In genomic region chrX:19354628-19355101, dm6 we compare ENCODE assay signal across 1 fruit fly cellular context.
TF ChIP-seq lines count a peak whose summit lies in the region.

No protein-coding gene starts in this region.

TF ChIP-seq in whole organism, embryonic, 481 proteins besides CTCF, POLR2A, EP300 and RAD21 (continued from another document and continues in another):
- TF ChIP-seq gce (GFP tag; IDR thresholded peaks at IDR 0.05; lab: Robert Waterston, UW) (no peak), tin (GFP tag; optimal IDR thresholded peaks at IDR 0.05; lab: Kevin White, UChicago) (peak; percentile 38), CkIIα-i1 (GFP tag; IDR thresholded peaks at IDR 0.05; lab: Robert Waterston, UW) (no peak), CG15479 (GFP tag; optimal IDR thresholded peaks at IDR 0.05; lab: Kevin White, UChicago) (no peak), al (GFP tag; IDR thresholded peaks at IDR 0.05; lab: Robert Waterston, UW) (no peak), gsb (GFP tag; IDR thresholded peaks at IDR 0.05; lab: Robert Waterston, UW) (no peak), pfk (GFP tag; optimal IDR thresholded peaks at IDR 0.05; lab: Kevin White, UChicago) (no peak), CG8388 (GFP tag; optimal IDR thresholded peaks at IDR 0.05; lab: Kevin White, UChicago) (peak; percentile 18), CG5953 (GFP tag; IDR thresholded peaks at IDR 0.05; lab: Robert Waterston, UW) (no peak), gt (GFP tag; IDR thresholded peaks at IDR 0.05; lab: Robert Waterston, UW) (no peak), br (optimal IDR thresholded peaks at IDR 0.05; lab: Kevin White, UChicago) (no peak), CHES-1-like (GFP tag; optimal IDR thresholded peaks at IDR 0.05; lab: Kevin White, UChicago) (peak; percentile 49), crc (GFP tag; optimal IDR thresholded peaks at IDR 0.05; lab: Kevin White, UChicago) (peak; percentile 12), HLHmδ (GFP tag; optimal IDR thresholded peaks at IDR 0.05; lab: Kevin White, UChicago) (no peak), hbn (GFP tag; IDR thresholded peaks at IDR 0.05; lab: Robert Waterston, UW; ENCODE audit: partially characterized antibody) (no peak), Oaz (GFP tag; IDR thresholded peaks at IDR 0.05; lab: Robert Waterston, UW) (no peak), NFAT (GFP tag; IDR thresholded peaks at IDR 0.05; lab: Robert Waterston, UW) (no peak), CG15073 (GFP tag; optimal IDR thresholded peaks at IDR 0.05; lab: Kevin White, UChicago) (no peak), ranshi (GFP tag; IDR thresholded peaks at IDR 0.05; lab: Robert Waterston, UW) (no peak), CG12299 (tag; optimal IDR thresholded peaks at IDR 0.05; lab: Kevin White, UChicago) (peak; percentile 7), Side (GFP tag; optimal IDR thresholded peaks at IDR 0.05; lab: Kevin White, UChicago) (peak; percentile 13), E2f2 (GFP tag; IDR thresholded peaks at IDR 0.05; lab: Robert Waterston, UW) (no peak), sisA (GFP tag; IDR thresholded peaks at IDR 0.05; lab: Robert Waterston, UW) (peak; percentile 48; the same call in 1 of the 2 replicates), TFAM (GFP tag; optimal IDR thresholded peaks at IDR 0.05; lab: Kevin White, UChicago) (no peak), CG18619 (GFP tag; optimal IDR thresholded peaks at IDR 0.05; lab: Kevin White, UChicago) (peak; percentile 4), CG17361 (GFP tag; IDR thresholded peaks at IDR 0.05; lab: Robert Waterston, UW) (peak; percentile 76), nom (GFP tag; optimal IDR thresholded peaks at IDR 0.05; lab: Kevin White, UChicago) (no peak), CG30020 (tag; optimal IDR thresholded peaks at IDR 0.05; lab: Kevin White, UChicago) (no peak), MESR4 (GFP tag; optimal IDR thresholded peaks at IDR 0.05; lab: Kevin White, UChicago) (no peak), lbe (GFP tag; optimal IDR thresholded peaks at IDR 0.05; lab: Kevin White, UChicago) (peak; percentile 75), Nf-YC (tag; optimal IDR thresholded peaks at IDR 0.05; lab: Kevin White, UChicago) (no peak), Drgx (GFP tag; IDR thresholded peaks at IDR 0.05; lab: Robert Waterston, UW) (peak; percentile 40; the same call in 1 of the 2 replicates), insv (GFP tag; optimal IDR thresholded peaks at IDR 0.05; lab: Kevin White, UChicago) (no peak), dimm (GFP tag; IDR thresholded peaks at IDR 0.05; lab: Robert Waterston, UW) (no peak), CG31441 (GFP tag; IDR thresholded peaks at IDR 0.05; lab: Robert Waterston, UW) (peak; percentile 48; the same call in 1 of the 2 replicates), sim (GFP tag; IDR thresholded peaks at IDR 0.05; lab: Robert Waterston, UW) (no peak), D19B (GFP tag; optimal IDR thresholded peaks at IDR 0.05; lab: Kevin White, UChicago) (peak; percentile 3), ind (GFP tag; optimal IDR thresholded peaks at IDR 0.05; lab: Kevin White, UChicago) (peak; percentile 38), CG32767 (GFP tag; IDR thresholded peaks at IDR 0.05; lab: Robert Waterston, UW) (no peak), Jarid2 (GFP tag; optimal IDR thresholded peaks at IDR 0.05; lab: Kevin White, UChicago) (no peak), CG6765 (GFP tag; optimal IDR thresholded peaks at IDR 0.05; lab: Kevin White, UChicago) (no peak), Six4 (GFP tag; optimal IDR thresholded peaks at IDR 0.05; lab: Kevin White, UChicago) (no peak), fd102C (GFP tag; optimal IDR thresholded peaks at IDR 0.05; lab: Kevin White, UChicago) (no peak), CG30403 (GFP tag; optimal IDR thresholded peaks at IDR 0.05; lab: Kevin White, UChicago) (peak; percentile 56), bbx (GFP tag; IDR thresholded peaks at IDR 0.05; lab: Robert Waterston, UW; ENCODE audit: partially characterized antibody) (no peak), zen (tag; optimal IDR thresholded peaks at IDR 0.05; lab: Kevin White, UChicago) (peak; percentile 5), CG12744 (GFP tag; optimal IDR thresholded peaks at IDR 0.05; lab: Kevin White, UChicago) (peak; percentile 6), cato (GFP tag; optimal IDR thresholded peaks at IDR 0.05; lab: Kevin White, UChicago; ENCODE audit: borderline replicate concordance) (no peak), CG12104 (GFP tag; optimal IDR thresholded peaks at IDR 0.05; lab: Kevin White, UChicago) (peak; percentile 34), Bgb (GFP tag; IDR thresholded peaks at IDR 0.05; lab: Robert Waterston, UW; ENCODE audit: partially characterized antibody) (no peak), CG4360 (GFP tag; IDR thresholded peaks at IDR 0.05; lab: Robert Waterston, UW) (no peak), pita (GFP tag; optimal IDR thresholded peaks at IDR 0.05; lab: Kevin White, UChicago) (no peak), MBD-R2 (GFP tag; IDR thresholded peaks at IDR 0.05; lab: Robert Waterston, UW) (no peak), run (tag; optimal IDR thresholded peaks at IDR 0.05; lab: Kevin White, UChicago) (no peak), bcd (GFP tag; optimal IDR thresholded peaks at IDR 0.05; lab: Kevin White, UChicago) (peak; percentile 45), Bdp1 (GFP tag; optimal IDR thresholded peaks at IDR 0.05; lab: Kevin White, UChicago) (no peak), CG1603 (tag; optimal IDR thresholded peaks at IDR 0.05; lab: Kevin White, UChicago) (peak; percentile 52), CG15601 (tag; optimal IDR thresholded peaks at IDR 0.05; lab: Kevin White, UChicago) (peak; percentile 42), emc (GFP tag; optimal IDR thresholded peaks at IDR 0.05; lab: Kevin White, UChicago) (no peak), CG6654 (GFP tag; optimal IDR thresholded peaks at IDR 0.05; lab: Kevin White, UChicago) (peak; percentile 9), fd96Cb (tag; optimal IDR thresholded peaks at IDR 0.05; lab: Kevin White, UChicago) (peak; percentile 49), Lhr (GFP tag; optimal IDR thresholded peaks at IDR 0.05; lab: Kevin White, UChicago) (no peak), CG5245 (GFP tag; optimal IDR thresholded peaks at IDR 0.05; lab: Kevin White, UChicago) (peak; percentile 3), CG11085 (GFP tag; IDR thresholded peaks at IDR 0.05; lab: Robert Waterston, UW) (no peak), HmgZ (tag; optimal IDR thresholded peaks at IDR 0.05; lab: Kevin White, UChicago) (no peak), CG10979 (tag; optimal IDR thresholded peaks at IDR 0.05; lab: Kevin White, UChicago) (peak; percentile 61), CG16779 (GFP tag; IDR thresholded peaks at IDR 0.05; lab: Robert Waterston, UW) (no peak), Atf6 (GFP tag; IDR thresholded peaks at IDR 0.05; lab: Robert Waterston, UW) (0 out of 2 replicates have a peak, but pooled peaks have one; percentile 22), CG18011 (GFP tag; optimal IDR thresholded peaks at IDR 0.05; lab: Kevin White, UChicago) (no peak), Rx (GFP tag; IDR thresholded peaks at IDR 0.05; lab: Robert Waterston, UW) (no peak), ab (GFP tag; optimal IDR thresholded peaks at IDR 0.05; lab: Kevin White, UChicago) (no peak), HHEX (GFP tag; optimal IDR thresholded peaks at IDR 0.05; lab: Kevin White, UChicago) (peak; percentile 32), CG9609 (GFP tag; optimal IDR thresholded peaks at IDR 0.05; lab: Kevin White, UChicago) (peak; percentile 2), yki (optimal IDR thresholded peaks at IDR 0.05; lab: Kevin White, UChicago) (no peak), Nf-YB (GFP tag; optimal IDR thresholded peaks at IDR 0.05; lab: Kevin White, UChicago) (no peak), CG3163 (GFP tag; optimal IDR thresholded peaks at IDR 0.05; lab: Kevin White, UChicago) (peak; percentile 1), CG4424 (GFP tag; optimal IDR thresholded peaks at IDR 0.05; lab: Kevin White, UChicago) (peak; percentile 25), CG3407 (GFP tag; optimal IDR thresholded peaks at IDR 0.05; lab: Kevin White, UChicago) (peak; percentile 9), CG10321 (GFP tag; IDR thresholded peaks at IDR 0.05; lab: Robert Waterston, UW) (no peak), Chrac-16 (GFP tag; optimal IDR thresholded peaks at IDR 0.05; lab: Kevin White, UChicago) (peak; percentile 22), maf-S (GFP tag; optimal IDR thresholded peaks at IDR 0.05; lab: Kevin White, UChicago) (peak; percentile 6), CG10267 (tag; optimal IDR thresholded peaks at IDR 0.05; lab: Kevin White, UChicago) (peak; percentile 31), CG4404 (GFP tag; IDR thresholded peaks at IDR 0.05; lab: Robert Waterston, UW) (no peak), cas (GFP tag; IDR thresholded peaks at IDR 0.05; lab: Robert Waterston, UW) (no peak), CG7963 (GFP tag; IDR thresholded peaks at IDR 0.05; lab: Robert Waterston, UW; ENCODE audit: partially characterized antibody) (no peak), da (GFP tag; optimal IDR thresholded peaks at IDR 0.05; lab: Kevin White, UChicago) (no peak), disco-r (GFP tag; optimal IDR thresholded peaks at IDR 0.05; lab: Kevin White, UChicago) (no peak), CG11723 (GFP tag; optimal IDR thresholded peaks at IDR 0.05; lab: Kevin White, UChicago) (peak; percentile 14), ci (GFP tag; IDR thresholded peaks at IDR 0.05; lab: Robert Waterston, UW) (no peak), Atf3 (GFP tag; optimal IDR thresholded peaks at IDR 0.05; lab: Kevin White, UChicago) (no peak), CG12219 (GFP tag; optimal IDR thresholded peaks at IDR 0.05; lab: Kevin White, UChicago) (peak; percentile 48), ara (GFP tag; IDR thresholded peaks at IDR 0.05; lab: Robert Waterston, UW) (no peak), CG2678 (tag; optimal IDR thresholded peaks at IDR 0.05; lab: Kevin White, UChicago) (peak; percentile 75), Hr78 (GFP tag; optimal IDR thresholded peaks at IDR 0.05; lab: Kevin White, UChicago) (peak in 1 of 2 experiments; percentile 9), CG9727 (GFP tag; optimal IDR thresholded peaks at IDR 0.05; lab: Kevin White, UChicago) (peak; percentile 57), CG10431 (GFP tag; optimal IDR thresholded peaks at IDR 0.05; lab: Kevin White, UChicago) (no peak), chif (GFP tag; optimal IDR thresholded peaks at IDR 0.05; lab: Kevin White, UChicago) (peak; percentile 15 to 54), twi (tag; optimal IDR thresholded peaks at IDR 0.05; lab: Kevin White, UChicago) (peak; percentile 1), nau (GFP tag; optimal IDR thresholded peaks at IDR 0.05; lab: Kevin White, UChicago) (peak; percentile 17), Hmr (GFP tag; optimal IDR thresholded peaks at IDR 0.05; lab: Kevin White, UChicago) (peak; percentile 26), phol (tag; optimal IDR thresholded peaks at IDR 0.05; lab: Kevin White, UChicago) (peak; percentile 63), croc (GFP tag; conservative IDR thresholded peaks at IDR 0.05; lab: Robert Waterston, UW) (peak; percentile 43; the same call in 2 of the 3 replicates), sens-2 (GFP tag; IDR thresholded peaks at IDR 0.05; lab: Robert Waterston, UW) (no peak), CG14965 (GFP tag; optimal IDR thresholded peaks at IDR 0.05; lab: Kevin White, UChicago; ENCODE audit: borderline replicate concordance) (no peak), Mes4 (GFP tag; optimal IDR thresholded peaks at IDR 0.05; lab: Kevin White, UChicago) (no peak), lilli (GFP tag; optimal IDR thresholded peaks at IDR 0.05; lab: Kevin White, UChicago) (peak; percentile 54), Neu2 (GFP tag; optimal IDR thresholded peaks at IDR 0.05; lab: Kevin White, UChicago; ENCODE audit: borderline replicate concordance) (no peak), CG7839 (tag; optimal IDR thresholded peaks at IDR 0.05; lab: Kevin White, UChicago) (peak; percentile 69), Mad (GFP tag; optimal IDR thresholded peaks at IDR 0.05; lab: Kevin White, UChicago) (peak; percentile 20), ap (GFP tag; IDR thresholded peaks at IDR 0.05; lab: Robert Waterston, UW) (no peak), Optix (GFP tag; IDR thresholded peaks at IDR 0.05; lab: Robert Waterston, UW) (no peak), NC2β (GFP tag; optimal IDR thresholded peaks at IDR 0.05; lab: Kevin White, UChicago) (no peak), gem (tag; optimal IDR thresholded peaks at IDR 0.05; lab: Kevin White, UChicago) (peak; percentile 74), CG8944 (GFP tag; optimal IDR thresholded peaks at IDR 0.05; lab: Kevin White, UChicago) (no peak), CG2199 (GFP tag; IDR thresholded peaks at IDR 0.05; lab: Robert Waterston, UW) (0 out of 3 replicates have a peak, but pooled peaks have one; percentile 28), Ssrp (tag; optimal IDR thresholded peaks at IDR 0.05; lab: Kevin White, UChicago) (peak; percentile 56), dan (GFP tag; IDR thresholded peaks at IDR 0.05; lab: Robert Waterston, UW) (no peak), h (optimal IDR thresholded peaks at IDR 0.05; lab: Kevin White, UChicago) (no peak), CG2712 (tag; optimal IDR thresholded peaks at IDR 0.05; lab: Kevin White, UChicago) (peak; percentile 67), GATAe (GFP tag; conservative IDR thresholded peaks at IDR 0.05; lab: Robert Waterston, UW) (no peak), Elba2 (GFP tag; optimal IDR thresholded peaks at IDR 0.05; lab: Kevin White, UChicago) (no peak), peb (GFP tag; IDR thresholded peaks at IDR 0.05; lab: Robert Waterston, UW) (no peak), CG17912 (GFP tag; optimal IDR thresholded peaks at IDR 0.05; lab: Kevin White, UChicago) (no peak), fd3F (GFP tag; optimal IDR thresholded peaks at IDR 0.05; lab: Kevin White, UChicago) (peak; percentile 33), CG17829 (tag; optimal IDR thresholded peaks at IDR 0.05; lab: Kevin White, UChicago) (peak; percentile 63), Hr51 (GFP tag; optimal IDR thresholded peaks at IDR 0.05; lab: Kevin White, UChicago) (peak in 1 of 2 experiments; percentile 50), CG7556 (GFP tag; optimal IDR thresholded peaks at IDR 0.05; lab: Kevin White, UChicago) (peak; percentile 36), CG17186 (GFP tag; optimal IDR thresholded peaks at IDR 0.05; lab: Kevin White, UChicago) (no peak), CG4707 (GFP tag; optimal IDR thresholded peaks at IDR 0.05; lab: Kevin White, UChicago) (no peak), odd (GFP tag; optimal IDR thresholded peaks at IDR 0.05; lab: Kevin White, UChicago) (no peak), schlank (tag; optimal IDR thresholded peaks at IDR 0.05; lab: Kevin White, UChicago) (no peak), CG31365 (tag; optimal IDR thresholded peaks at IDR 0.05; lab: Kevin White, UChicago) (no peak), CG2129 (GFP tag; IDR thresholded peaks at IDR 0.05; lab: Robert Waterston, UW; ENCODE audit: partially characterized antibody) (no peak), CG3847 (GFP tag; IDR thresholded peaks at IDR 0.05; lab: Robert Waterston, UW) (0 out of 2 replicates have a peak, but pooled peaks have one; percentile 16), CG10565 (GFP tag; optimal IDR thresholded peaks at IDR 0.05; lab: Kevin White, UChicago) (no peak)
